Fruit fly (Drosophila melanogaster) whole organism, adult: Measurements from ENCODE around the gene CG6023.

ENCODE experiments used
- CG7101 ChIP-seq: fragments of 200-800 bp; sonication (Bioruptor generic); optimal IDR thresholded peaks from 2 replicates; lab custom pipeline; 2018; ENCODE audit warnings: missing biosample characterization, mild to moderate bottlenecking, missing genetic modification characterization, moderate library complexity
- pad ChIP-seq: fragments of 200-800 bp; sonication (Bioruptor generic); optimal IDR thresholded peaks from 3 replicates; lab custom pipeline; 2017; ENCODE audit warnings: missing biosample characterization, missing genetic modification characterization, mild to moderate bottlenecking, moderate library complexity, missing genetic modification reagents

- TF ChIP-seq pad (GFP tag; lab: Kevin White, UChicago) (no peak), CG7101 (no peak)
These were observed 44.0 kb upstream of the CG6023 start for dm6 chrX:18364999-18365398.
